Worm (Caenorhabditis elegans) whole organism, L1 larva: ENCODE measurements around the gene C13C4.6.
"Not testable (repeated sequence)": the region's sequence is repeated elsewhere in the genome, so short reads cannot be mapped to it uniquely, and the experiment has no call there.

Source experiments
- C04F5.9 ChIP-seq: sonication (generic microtip); optimal IDR thresholded peaks from 2 replicates; lab custom pipeline; 2016; ENCODE audit warnings: missing genetic modification characterization, missing compliant biosample characterization
- Y116A8C.19 ChIP-seq: sonication (generic microtip); optimal IDR thresholded peaks from 2 replicates; lab custom pipeline; 2016; ENCODE audit warnings: missing compliant biosample characterization, missing genetic modification characterization, borderline replicate concordance
- alr-1 ChIP-seq: fragments of 200-800 bp; sonication (Bioruptor generic); optimal IDR thresholded peaks from 2 replicates; lab custom pipeline; 2018; ENCODE audit warnings: borderline replicate concordance, mild to moderate bottlenecking, missing genetic modification characterization, missing compliant biosample characterization
- ceh-63 ChIP-seq: fragments of 200-800 bp; sonication (Bioruptor generic); optimal IDR thresholded peaks from 2 replicates; lab custom pipeline; 2018; ENCODE audit warnings: mild to moderate bottlenecking, missing genetic modification characterization, missing compliant biosample characterization
- ceh-8 ChIP-seq: fragments of 200-800 bp; sonication (Bioruptor generic); optimal IDR thresholded peaks from 2 replicates; lab custom pipeline; 2018; ENCODE audit warnings: mild to moderate bottlenecking, missing genetic modification characterization, moderate library complexity, missing compliant biosample characterization
- dpl-1 ChIP-seq, 3 experiments: fragments of 150-350 bp in 2 of 3; sonication (generic microtip) in 1 of 3; optimal IDR thresholded peaks; 2 replicates each; lab custom pipeline; 2014 to 2017; ENCODE audit warnings: missing biosample characterization in 3 of 3, missing genetic modification characterization in 3 of 3, missing genetic modification reagents in 3 of 3
- dsc-1 ChIP-seq: sonication (generic microtip); optimal IDR thresholded peaks from 2 replicates; lab custom pipeline; 2016; ENCODE audit warnings: mild to moderate bottlenecking, missing genetic modification characterization, missing compliant biosample characterization
- efl-1 ChIP-seq, 4 experiments: fragments of 150-350 bp; optimal IDR thresholded peaks in 3 of 4; peaks in 1 of 4; 1 replicate in 1 of 4; 2 replicates in 3 of 4; lab custom pipeline; 2014; ENCODE audit warnings: missing biosample characterization in 2 of 4, missing genetic modification characterization in 2 of 4, missing genetic modification reagents in 2 of 4
- egl-13 ChIP-seq: sonication (generic microtip); optimal IDR thresholded peaks from 2 replicates; lab custom pipeline; 2016; ENCODE audit warnings: missing genotype, missing genetic modification reagents, missing genetic modification characterization, missing compliant biosample characterization
- egl-27 ChIP-seq, 2 experiments: fragments of 150-350 bp in 1 of 2; sonication (generic microtip); optimal IDR thresholded peaks; 3 replicates each; lab custom pipeline; 2017 to 2018; ENCODE audit warnings: missing biosample characterization in 2 of 2, missing genetic modification characterization in 2 of 2, missing genetic modification reagents in 2 of 2
- elt-3 ChIP-seq, 6 experiments: fragments of 150-350 bp in 1 of 6; sonication (generic microtip); optimal IDR thresholded peaks; 2 replicates each; lab custom pipeline; 2017 to 2018; ENCODE audit warnings: missing biosample characterization in 6 of 6, missing genetic modification characterization in 6 of 6, inconsistent platforms in 1 of 6
- fkh-10 ChIP-seq: sonication (generic microtip); optimal IDR thresholded peaks from 2 replicates; lab custom pipeline; 2017; ENCODE audit warnings: missing biosample characterization, missing genetic modification reagents, missing genetic modification characterization
- hlh-17 ChIP-seq: fragments of 200-800 bp; sonication (Bioruptor generic); optimal IDR thresholded peaks from 2 replicates; lab custom pipeline; 2018; ENCODE audit warnings: missing genetic modification characterization, mild to moderate bottlenecking, missing compliant biosample characterization, moderate library complexity, borderline replicate concordance
- hpl-2 ChIP-seq: fragments of 150-350 bp; optimal IDR thresholded peaks from 2 replicates; lab custom pipeline; 2014; ENCODE audit warnings: missing biosample characterization, missing genetic modification reagents, missing genetic modification characterization
- isw-1 ChIP-seq: fragments of 200-800 bp; sonication (Bioruptor generic); IDR thresholded peaks from 2 replicates; pipeline ENCODE4 v1.3.6; 2022; ENCODE audit warnings: missing genetic modification characterization, missing compliant biosample characterization
- lin-13 ChIP-seq: fragments of 150-350 bp; optimal IDR thresholded peaks from 2 replicates; lab custom pipeline; 2014; ENCODE audit warnings: missing biosample characterization, missing genetic modification reagents, missing genetic modification characterization
- lin-39 ChIP-seq: fragments of 150-350 bp; optimal IDR thresholded peaks from 2 replicates; lab custom pipeline; 2014; ENCODE audit warnings: missing biosample characterization, missing genetic modification reagents, missing genetic modification characterization
- lsy-2 ChIP-seq, 2 experiments: fragments of 150-350 bp; optimal IDR thresholded peaks; 2 replicates each; lab custom pipeline; 2014; ENCODE audit warnings: missing biosample characterization in 2 of 2, missing genetic modification characterization in 2 of 2
- mdl-1 ChIP-seq, 2 experiments: fragments of 150-350 bp; optimal IDR thresholded peaks; 2 replicates each; lab custom pipeline; 2014 to 2017; ENCODE audit warnings: missing biosample characterization in 2 of 2, missing genetic modification characterization in 2 of 2, inconsistent platforms in 1 of 2
- nhr-11 ChIP-seq: fragments of 150-350 bp; optimal IDR thresholded peaks from 2 replicates; lab custom pipeline; 2014; ENCODE audit warnings: missing biosample characterization, missing genetic modification characterization
- nhr-12 ChIP-seq: sonication (generic microtip); optimal IDR thresholded peaks from 2 replicates; lab custom pipeline; 2017; ENCODE audit warnings: missing biosample characterization, missing genetic modification characterization
- nhr-20 ChIP-seq: sonication (generic microtip); optimal IDR thresholded peaks from 2 replicates; lab custom pipeline; 2016; ENCODE audit warnings: mild to moderate bottlenecking, missing genetic modification characterization, missing compliant biosample characterization
- nhr-237 ChIP-seq: fragments of 150-350 bp; optimal IDR thresholded peaks from 2 replicates; lab custom pipeline; 2014; ENCODE audit warnings: missing biosample characterization, missing genetic modification characterization
- pax-3 ChIP-seq: fragments of 200-800 bp; sonication (Bioruptor generic); optimal IDR thresholded peaks from 2 replicates; lab custom pipeline; 2018; ENCODE audit warnings: mild to moderate bottlenecking, missing genetic modification characterization, moderate library complexity, missing compliant biosample characterization
- snu-23 ChIP-seq: sonication (generic microtip); optimal IDR thresholded peaks from 2 replicates; lab custom pipeline; 2016; ENCODE audit warnings: missing genetic modification characterization, missing compliant biosample characterization
- sptf-1 ChIP-seq: fragments of 150-350 bp; optimal IDR thresholded peaks from 2 replicates; lab custom pipeline; 2014; ENCODE audit warnings: missing biosample characterization, missing genetic modification characterization
- sup-37 ChIP-seq: fragments of 200-800 bp; sonication (Bioruptor generic); optimal IDR thresholded peaks from 2 replicates; lab custom pipeline; 2018; ENCODE audit warnings: mild to moderate bottlenecking, missing genetic modification characterization, missing compliant biosample characterization
- tbx-2 ChIP-seq: sonication (generic microtip); optimal IDR thresholded peaks from 2 replicates; lab custom pipeline; 2016; ENCODE audit warnings: missing genetic modification characterization, missing compliant biosample characterization
- unc-130 ChIP-seq: fragments of 150-350 bp; optimal IDR thresholded peaks from 2 replicates; lab custom pipeline; 2017; ENCODE audit warnings: missing biosample characterization, missing genetic modification characterization, inconsistent platforms
- unc-86 ChIP-seq: sonication (generic microtip); optimal IDR thresholded peaks from 2 replicates; lab custom pipeline; 2016; ENCODE audit warnings: missing genetic modification characterization, missing compliant biosample characterization
- unc-98 ChIP-seq: fragments of 200-800 bp; sonication (Bioruptor generic); IDR thresholded peaks from 2 replicates; pipeline ENCODE4 v1.3.6; 2022; ENCODE audit warnings: missing genetic modification characterization, missing compliant biosample characterization
- vab-15 ChIP-seq: sonication (generic microtip); optimal IDR thresholded peaks from 2 replicates; lab custom pipeline; 2017; ENCODE audit warnings: missing genotype, mild to moderate bottlenecking, missing genetic modification characterization, missing compliant biosample characterization
- xbp-1 ChIP-seq: sonication (generic microtip); optimal IDR thresholded peaks from 2 replicates; lab custom pipeline; 2016; ENCODE audit warnings: missing genetic modification characterization, missing compliant biosample characterization
- ztf-4 ChIP-seq: fragments of 150-350 bp; optimal IDR thresholded peaks from 2 replicates; lab custom pipeline; 2014; ENCODE audit warnings: missing biosample characterization, missing genetic modification characterization

Gene C13C4.6

DNA sequence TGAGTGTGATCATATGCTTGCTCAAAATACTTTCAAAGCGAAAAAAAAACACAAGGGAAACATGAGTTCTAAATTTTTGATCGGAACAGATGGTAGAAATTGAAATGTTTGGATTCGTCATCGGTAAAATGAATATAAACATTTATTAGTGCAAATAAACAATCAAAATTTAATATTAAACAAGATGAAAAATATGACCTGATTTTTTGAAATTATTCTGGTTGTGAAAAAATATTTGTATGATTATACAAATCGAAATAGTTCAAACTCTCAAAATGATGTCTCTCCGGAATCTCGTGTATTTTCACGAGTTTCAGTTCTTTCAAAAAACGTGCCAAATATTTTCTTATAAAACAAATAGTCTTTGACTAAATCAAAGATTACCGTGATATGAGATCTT is 993 bp upstream of the C13C4.6 start, which contains the start of gene C13C4.7:
Gene C13C4.7, minus strand, starts transcription at position 101 of the 400 bp plus-strand sequence.
- TF ChIP-seq fkh-10 (GFP tag; lab: Kevin White, UChicago), result no peak
- TF ChIP-seq unc-98 (GFP tag; lab: Robert Waterston, UW), result no peak
- no peak for TF ChIP-seq nhr-237 (tag; lab: Kevin White, UChicago)
- TF ChIP-seq mdl-1 (tag; optimal IDR thresholded peaks at IDR 0.05; lab: Kevin White, UChicago), result no peak
- no peak for TF ChIP-seq ztf-4 (tag; lab: Kevin White, UChicago)
- TF ChIP-seq egl-27 (tag; optimal IDR thresholded peaks at IDR 0.05; lab: Kevin White, UChicago), result no peak
- no peak for TF ChIP-seq unc-86
- TF ChIP-seq sup-37, result no peak
- TF ChIP-seq elt-3 (tag; optimal IDR thresholded peaks at IDR 0.05; lab: Kevin White, UChicago), result no peak
- no peak for TF ChIP-seq hpl-2
- TF ChIP-seq isw-1 (GFP tag; lab: Robert Waterston, UW), result no peak
- no peak for TF ChIP-seq nhr-11
- TF ChIP-seq snu-23 (GFP tag; lab: Kevin White, UChicago), result no peak
- no peak for TF ChIP-seq Y116A8C.19 (tag; lab: Kevin White, UChicago)
- TF ChIP-seq lin-13, result no peak

DNA sequence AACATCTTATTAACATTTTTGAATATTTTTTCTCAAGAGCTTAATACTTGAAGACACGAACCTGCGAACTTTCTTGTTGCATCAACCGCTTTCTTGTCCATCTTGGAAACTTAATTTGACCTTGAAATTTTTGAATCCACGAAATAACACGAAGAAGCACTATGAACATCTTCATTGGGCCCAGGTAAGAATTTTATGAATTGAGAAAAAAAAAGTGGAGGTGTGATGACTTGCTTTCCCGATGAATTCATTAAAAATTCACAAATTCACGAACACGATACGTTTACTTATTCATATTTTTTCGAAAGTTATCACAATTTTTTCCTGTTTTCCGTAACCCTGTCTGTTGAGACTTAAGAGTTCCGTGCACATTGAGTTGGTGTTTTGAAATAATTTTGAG is 9.3 kb downstream of the C13C4.6 start, which contains the start of gene C27A7.6:
Gene C27A7.6, minus strand, starts transcription at position 101 of the 400 bp plus-strand sequence.
- not testable (repeated sequence) for TF ChIP-seq nhr-20; unc-86; lsy-2 (tag; optimal IDR thresholded peaks at IDR 0.05; lab: Kevin White, UChicago)

DNA sequence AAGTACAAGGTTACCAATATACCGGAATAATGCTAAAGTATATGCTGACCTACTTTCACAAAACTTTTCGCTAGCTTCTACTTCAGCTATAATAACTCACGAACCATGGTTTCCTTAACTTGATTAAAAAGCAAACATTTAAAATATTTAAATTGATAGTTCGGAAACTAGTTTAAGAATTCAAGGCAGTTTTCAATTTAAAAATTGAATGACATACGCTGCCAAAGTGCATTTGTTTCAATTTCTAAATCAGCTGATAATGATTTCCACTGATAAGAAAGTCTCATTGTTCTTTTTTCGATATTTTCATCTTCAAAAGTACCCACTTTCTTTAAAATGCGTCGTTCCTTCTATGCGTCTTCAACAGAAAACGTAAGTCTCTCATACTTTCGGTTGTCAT is 9.8 kb downstream of the C13C4.6 start, which contains the start of gene enpp-1:
Gene enpp-1, plus strand, starts transcription at position 301 of the 400 bp plus-strand sequence.
- not testable (repeated sequence) for TF ChIP-seq ceh-8 (GFP tag; lab: Kevin White, UChicago); alr-1; ceh-63 (GFP tag; lab: Kevin White, UChicago)
- TF ChIP-seq, all 84 proteins: peak for 0; not testable (repeated sequence) for 84

DNA sequence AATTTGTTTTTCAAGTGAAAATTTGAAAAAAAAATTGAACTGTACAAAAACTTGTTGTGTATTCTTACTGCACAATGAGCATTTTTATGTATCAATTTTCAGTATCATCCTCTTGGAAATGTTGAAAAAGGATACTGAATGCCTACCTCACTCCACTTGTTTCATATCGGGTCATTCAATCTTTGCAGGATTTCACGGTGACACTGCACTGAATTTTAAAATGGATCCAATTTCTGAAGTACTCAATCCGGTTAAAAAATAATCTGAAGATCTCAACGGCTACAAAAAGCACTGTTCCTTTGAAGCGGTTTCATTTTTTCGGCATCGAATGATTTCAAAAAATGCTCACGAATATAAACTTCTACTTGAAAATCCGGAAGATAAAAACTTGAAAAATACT is 16.6 kb downstream of the C13C4.6 start:
- TF ChIP-seq dpl-1 (GFP tag; optimal IDR thresholded peaks at IDR 0.05; lab: Kevin White, UChicago) (no peak), nhr-12 (no peak), sup-37 (no peak), unc-130 (no peak), snu-23 (GFP tag; lab: Kevin White, UChicago) (no peak), lin-39 (tag; lab: Kevin White, UChicago) (no peak), xbp-1 (no peak)

DNA sequence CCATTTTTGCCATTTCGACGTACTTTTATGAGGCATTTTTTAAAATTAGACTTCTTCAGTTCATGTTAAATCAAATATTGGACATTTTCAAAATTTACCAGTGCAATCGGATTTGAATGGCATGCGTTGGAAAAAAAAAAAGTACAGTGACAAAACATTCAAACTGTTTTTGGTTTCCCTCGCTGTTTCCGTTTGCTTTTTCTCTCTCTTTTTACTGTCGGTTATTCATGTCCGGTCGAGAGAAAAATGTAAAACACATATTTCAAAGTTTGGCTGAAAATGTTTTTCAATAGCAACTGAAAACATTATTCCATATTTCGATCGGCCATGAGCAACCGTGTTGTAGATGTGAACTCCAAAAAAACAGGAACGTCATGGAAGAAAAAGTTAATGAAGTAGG is 19.3 kb downstream of the C13C4.6 start, which contains the start of gene C27A7.3:
Gene C27A7.3, plus strand, starts transcription at position 301 of the 400 bp plus-strand sequence.
- TF ChIP-seq efl-1 (optimal IDR thresholded peaks at IDR 0.05; lab: Kevin White, UChicago) (no peak), efl-1 (GFP tag; optimal IDR thresholded peaks at IDR 0.05 in 1 of 2; lab: Kevin White, UChicago) (peak in 1 of 2 experiments; percentile 27), vab-15 (tag; lab: Kevin White, UChicago) (no peak)
- TF ChIP-seq, all 84 proteins: peak for 1

DNA sequence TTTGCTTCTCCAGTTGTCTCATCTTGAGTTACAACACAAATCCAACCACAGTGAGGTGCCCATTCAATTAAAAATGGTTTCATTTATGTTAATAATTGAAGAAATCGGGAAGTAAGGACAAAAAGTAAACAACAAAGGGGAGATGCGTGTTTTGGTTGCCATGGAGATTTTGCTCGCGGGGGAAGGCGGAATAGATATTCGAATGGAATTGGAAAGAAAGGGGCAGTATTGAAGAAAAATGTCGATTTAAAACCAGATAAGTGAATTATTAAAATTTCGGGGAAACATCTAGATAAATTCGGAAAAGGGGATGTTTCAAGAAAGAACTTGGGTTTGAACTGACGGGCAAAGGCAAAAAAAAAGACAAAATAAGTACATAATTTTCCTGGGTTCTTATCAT is 29.2 kb downstream of the C13C4.6 start, which contains the start of gene che-11:
Gene che-11, minus strand, starts transcription at position 101 of the 400 bp plus-strand sequence.
- TF ChIP-seq C04F5.9 (tag; lab: Kevin White, UChicago), result no peak

DNA sequence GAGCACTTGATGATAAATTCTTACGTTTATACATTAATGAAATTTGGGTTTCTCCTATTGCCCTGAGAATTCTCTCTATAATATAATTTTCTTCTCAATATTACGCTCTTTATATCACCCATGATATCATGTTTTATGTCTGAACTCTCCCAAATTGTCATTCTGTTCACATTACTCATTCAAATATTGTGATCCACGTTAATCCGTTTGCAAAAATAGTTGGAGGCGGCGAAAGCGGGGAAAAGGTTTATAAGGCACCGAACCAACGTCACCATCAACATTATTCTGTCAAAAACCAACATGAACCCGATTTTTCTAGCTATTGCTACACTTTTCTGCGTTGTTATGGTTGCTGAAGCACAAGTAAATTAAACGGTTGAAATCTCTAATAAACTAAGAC is 31.5 kb downstream of the C13C4.6 start, which contains the start of gene C27A7.8:
Gene C27A7.8, plus strand, starts transcription at position 301 of the 400 bp plus-strand sequence.
- TF ChIP-seq egl-13 (tag; lab: Kevin White, UChicago) (no peak), hlh-17 (GFP tag; lab: Kevin White, UChicago) (no peak), nhr-20 (no peak), unc-98 (GFP tag; lab: Robert Waterston, UW) (no peak), pax-3 (tag; lab: Kevin White, UChicago) (peak; percentile 26), sptf-1 (tag; lab: Kevin White, UChicago) (no peak), dpl-1 (GFP tag; optimal IDR thresholded peaks at IDR 0.05; lab: Kevin White, UChicago) (no peak), hpl-2 (no peak), dsc-1 (tag; lab: Kevin White, UChicago) (peak; percentile 47), tbx-2 (no peak)
